Worm (Caenorhabditis elegans): Measurements from ENCODE around the gene elo-5.

Gene elo-5

ce11 chrIV:5388477-5389065, 11.7 kb upstream of the elo-5 start, which contains the start of gene elo-6:
Gene elo-6 (minus strand): TSS chrIV:5388559.
- TF ChIP-seq W03F9.2 (tag; optimal IDR thresholded peaks at IDR 0.05) = no peak
- TF ChIP-seq him-1 (tag; optimal IDR thresholded peaks at IDR 0.05) = no peak

DNA sequence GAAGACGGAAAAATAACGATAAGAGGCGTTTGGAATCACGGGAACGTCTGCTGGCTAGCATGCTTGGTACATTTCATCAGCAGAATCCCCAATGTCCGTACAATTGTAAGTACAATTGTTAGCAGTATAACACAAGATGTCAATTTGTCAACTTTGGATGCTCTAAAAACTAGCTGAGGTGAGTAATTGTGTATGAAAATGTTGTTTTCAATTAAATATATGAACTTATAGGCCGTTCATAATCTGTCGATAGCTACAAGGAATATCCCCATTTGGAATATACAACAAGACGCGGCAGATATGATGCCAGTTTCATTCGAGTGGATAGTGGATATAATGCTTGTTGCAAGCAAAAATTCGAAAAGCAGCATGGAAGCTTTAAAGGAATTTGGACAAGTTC, 8.1 kb upstream of the elo-5 start, which contains the start of gene F41H10.12:
F41H10.12 (plus strand) TSS at position 301 of the 400 bp plus-strand sequence.
- no peak for TF ChIP-seq him-1 (tag; optimal IDR thresholded peaks at IDR 0.05)
- TF ChIP-seq W03F9.2 (tag; optimal IDR thresholded peaks at IDR 0.05) = no peak
- no peak for TF ChIP-seq dao-5 (tag; optimal IDR thresholded peaks at IDR 0.05)

ce11 chrIV:5382609-5383008, 5.7 kb upstream of the elo-5 start, which contains the start of gene F41H10.1:
Gene F41H10.1 (plus strand): TSS chrIV:5382909.
- TF ChIP-seq him-1 (tag; optimal IDR thresholded peaks at IDR 0.05) (no peak), dao-5 (tag; optimal IDR thresholded peaks at IDR 0.05) (no peak), W03F9.2 (tag; optimal IDR thresholded peaks at IDR 0.05) (no peak)

DNA sequence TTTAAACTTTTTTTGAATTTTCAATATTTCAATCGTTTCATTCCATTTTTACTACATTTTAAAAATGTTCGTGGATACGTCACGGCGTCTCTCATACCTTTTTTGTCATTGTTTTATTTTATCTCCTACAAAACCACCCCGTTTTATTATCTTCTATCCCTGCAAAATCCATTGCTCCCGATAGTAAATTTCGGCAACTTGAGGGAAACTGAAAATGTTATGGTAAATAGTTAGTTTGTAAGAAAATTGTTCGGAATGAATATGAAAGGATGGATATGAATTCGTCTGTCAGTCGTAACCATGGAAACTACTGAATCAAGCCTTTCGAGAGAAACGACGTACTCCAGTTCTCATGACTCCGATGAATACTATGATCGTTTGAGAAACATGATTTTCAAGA, 4.4 kb upstream of the elo-5 start, which contains the start of gene F41H10.2:
F41H10.2 (plus strand) TSS at position 301 of the 400 bp plus-strand sequence.
- TF ChIP-seq him-1 (tag; optimal IDR thresholded peaks at IDR 0.05) = no peak
- no peak for TF ChIP-seq W03F9.2 (tag; optimal IDR thresholded peaks at IDR 0.05)
- TF ChIP-seq dao-5 (tag; optimal IDR thresholded peaks at IDR 0.05) = no peak

- TF ChIP-seq W03F9.2 (tag; optimal IDR thresholded peaks at IDR 0.05) = no peak
- TF ChIP-seq him-1 (tag; optimal IDR thresholded peaks at IDR 0.05) = no peak
- TF ChIP-seq dao-5 (tag; optimal IDR thresholded peaks at IDR 0.05) = no peak
Measured at ce11 chrIV:5380140-5380539, 3.2 kb upstream of the elo-5 start.

DNA sequence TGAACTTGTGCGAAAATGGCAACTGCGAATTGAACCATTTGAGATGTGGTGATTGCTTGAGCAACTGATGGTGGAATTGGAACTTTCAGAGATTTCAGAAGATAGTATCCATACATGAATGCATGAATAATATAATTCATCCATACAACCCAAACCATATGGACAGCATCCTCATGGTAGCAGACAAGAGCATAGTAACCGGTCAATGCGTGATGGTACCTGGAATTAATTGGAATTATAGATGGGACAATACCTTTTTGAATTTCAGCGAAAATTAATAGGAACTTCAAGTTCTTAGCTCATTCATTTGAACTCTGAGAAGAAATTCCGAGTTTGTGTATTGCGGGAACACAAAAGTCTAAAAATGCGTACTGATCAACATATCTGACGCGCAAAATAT, 2.0 kb downstream of the elo-5 start:
- no peak for TF ChIP-seq W03F9.2 (tag; optimal IDR thresholded peaks at IDR 0.05)
- TF ChIP-seq him-1 (tag; optimal IDR thresholded peaks at IDR 0.05) = no peak
- no peak for TF ChIP-seq dao-5 (tag; optimal IDR thresholded peaks at IDR 0.05)

DNA sequence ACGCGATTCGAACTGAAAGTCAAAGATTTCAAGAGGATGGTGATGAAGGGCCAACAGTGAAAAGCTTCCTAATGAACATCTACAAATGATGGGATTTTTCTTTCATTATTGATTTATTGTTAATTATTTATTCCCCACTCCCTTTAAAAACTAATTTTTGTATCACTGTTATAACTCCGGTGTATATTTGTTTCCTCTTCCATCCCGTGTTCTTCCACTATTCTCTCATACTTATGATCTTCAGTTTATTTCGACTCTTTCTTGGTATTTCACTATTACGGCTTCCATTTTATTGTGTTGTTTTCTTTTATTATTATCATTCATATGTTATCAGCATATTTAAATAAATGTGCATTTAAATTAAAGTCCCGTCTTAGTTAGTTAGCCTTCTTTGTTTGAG, 2.6 kb downstream of the elo-5 start:
- TF ChIP-seq dao-5 (tag; optimal IDR thresholded peaks at IDR 0.05) (no peak), him-1 (tag; optimal IDR thresholded peaks at IDR 0.05) (no peak), W03F9.2 (tag; optimal IDR thresholded peaks at IDR 0.05) (no peak)

DNA sequence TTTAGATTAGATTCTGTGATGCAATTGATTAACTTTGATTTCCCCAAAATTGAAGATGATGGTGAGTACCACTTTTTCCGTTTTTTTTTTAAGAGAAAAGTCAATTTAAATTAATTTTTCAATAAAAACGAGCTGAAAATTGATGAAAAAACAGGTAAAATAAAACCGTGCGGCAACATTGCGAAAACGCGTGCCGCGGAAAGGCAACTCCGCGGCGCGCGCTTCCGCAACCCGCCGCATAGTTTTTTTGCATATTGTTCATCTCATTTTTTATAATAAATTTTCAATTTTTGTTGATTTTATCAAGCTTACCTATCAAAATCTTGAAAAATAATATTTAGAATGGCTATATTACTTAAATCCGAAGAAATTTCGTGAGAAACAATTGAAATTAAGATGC, 6.0 kb downstream of the elo-5 start:
- TF ChIP-seq dao-5 (tag; optimal IDR thresholded peaks at IDR 0.05) = no peak
- TF ChIP-seq him-1 (tag; optimal IDR thresholded peaks at IDR 0.05) = no peak
- no peak for TF ChIP-seq W03F9.2 (tag; optimal IDR thresholded peaks at IDR 0.05)

- TF ChIP-seq him-1 (tag; optimal IDR thresholded peaks at IDR 0.05) = no peak
- TF ChIP-seq W03F9.2 (tag; optimal IDR thresholded peaks at IDR 0.05) = no peak
- TF ChIP-seq dao-5 (tag; optimal IDR thresholded peaks at IDR 0.05) = no peak
Measured at ce11 chrIV:5369414-5369813, 7.5 kb downstream of the elo-5 start, which contains the start of gene F41H10.3. Gene F41H10.3 (plus strand): TSS chrIV:5369801.

ce11 chrIV:5368860-5369259, 8.1 kb downstream of the elo-5 start:
- TF ChIP-seq dao-5 (tag; optimal IDR thresholded peaks at IDR 0.05) (no peak), W03F9.2 (tag; optimal IDR thresholded peaks at IDR 0.05) (peak; percentile 46)

DNA sequence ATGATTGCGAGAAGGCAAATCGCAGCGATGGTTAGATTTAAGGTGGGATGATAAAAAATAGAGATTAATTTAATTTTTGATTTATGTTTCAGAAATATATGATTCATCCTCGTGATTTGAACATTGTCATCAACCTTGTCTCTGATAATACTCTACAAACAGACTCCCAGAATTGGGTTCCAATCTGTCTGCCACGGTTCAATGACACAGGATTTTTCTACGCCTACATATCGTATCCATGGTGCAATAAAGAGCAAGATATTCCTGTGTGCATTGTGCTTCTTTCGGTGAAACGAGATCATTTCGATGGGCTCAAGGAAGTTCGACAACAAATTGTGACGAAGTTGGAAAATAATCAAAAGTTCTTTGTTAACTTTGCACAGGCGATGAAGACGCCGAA, 9.0 kb downstream of the elo-5 start:
- TF ChIP-seq dao-5 (tag; optimal IDR thresholded peaks at IDR 0.05) (no peak), W03F9.2 (tag; optimal IDR thresholded peaks at IDR 0.05) (no peak), him-1 (tag; optimal IDR thresholded peaks at IDR 0.05) (no peak)

DNA sequence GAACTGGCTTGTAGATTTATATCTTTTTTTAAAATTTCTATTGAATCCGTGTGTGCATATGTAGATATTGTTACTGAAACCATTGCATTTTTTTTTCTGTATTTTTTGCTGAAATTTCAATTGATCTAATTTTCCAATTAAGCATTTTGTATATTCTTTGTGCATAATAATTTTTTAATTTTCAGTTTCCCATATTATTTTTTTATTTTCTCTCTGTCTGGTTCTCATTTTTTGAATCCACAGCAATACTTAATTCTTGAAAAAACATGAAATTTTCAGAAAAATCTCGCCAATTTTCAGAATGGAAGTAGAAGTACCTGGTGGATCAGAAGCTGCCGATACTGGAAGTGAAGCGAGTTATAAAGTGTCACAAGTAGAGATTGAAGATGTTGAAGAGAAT, 10.3 kb downstream of the elo-5 start, which contains the start of gene sand-1:
sand-1 (plus strand) TSS at position 301 of the 400 bp plus-strand sequence.
- TF ChIP-seq him-1 (tag; optimal IDR thresholded peaks at IDR 0.05) (no peak), dao-5 (tag; optimal IDR thresholded peaks at IDR 0.05) (no peak), W03F9.2 (tag; optimal IDR thresholded peaks at IDR 0.05) (no peak)

ce11 chrIV:5364135-5364609, 12.7 kb downstream of the elo-5 start, which contains the start of the genes hda-6 and F41H10.4:
Gene hda-6 (minus strand): TSS chrIV:5364306.
Gene F41H10.4 (plus strand): TSS chrIV:5364559.
- TF ChIP-seq him-1 (tag; optimal IDR thresholded peaks at IDR 0.05) = no peak
- peak; percentile 94 for TF ChIP-seq W03F9.2 (tag; optimal IDR thresholded peaks at IDR 0.05)

- TF ChIP-seq him-1 (tag; optimal IDR thresholded peaks at IDR 0.05) (no peak), dao-5 (tag; optimal IDR thresholded peaks at IDR 0.05) (no peak), W03F9.2 (tag; optimal IDR thresholded peaks at IDR 0.05) (no peak)
Measured at ce11 chrIV:5360533-5360932, 16.4 kb downstream of the elo-5 start, which contains the start of gene F41H10.5. Gene F41H10.5 (plus strand): TSS chrIV:5360907.

DNA sequence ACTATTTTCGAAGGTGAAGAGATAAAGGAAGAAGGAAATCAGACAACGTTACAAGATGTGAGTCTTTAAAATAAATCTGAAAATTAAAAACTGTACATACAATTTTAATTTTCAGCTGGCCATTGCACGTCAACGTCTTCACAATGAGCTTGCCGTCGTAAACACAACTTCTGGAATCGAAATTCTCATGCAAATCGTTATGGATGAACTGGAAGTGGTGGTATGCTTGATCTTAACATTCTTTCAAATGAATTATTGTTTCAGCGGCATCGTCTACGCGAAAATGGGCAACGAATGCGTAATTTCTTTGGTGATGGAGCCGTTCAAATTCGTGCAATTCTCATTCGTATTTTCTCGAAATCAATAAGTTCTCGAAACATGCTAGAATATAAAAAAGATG, 22.4 kb downstream of the elo-5 start:
- TF ChIP-seq him-1 (tag; optimal IDR thresholded peaks at IDR 0.05) (no peak), dao-5 (tag; optimal IDR thresholded peaks at IDR 0.05) (no peak), W03F9.2 (tag; optimal IDR thresholded peaks at IDR 0.05) (no peak)
